Worm (Caenorhabditis elegans): ENCODE measurements around the gene srw-21.

ce11 chrV:15466719-15467118, 21.1 kb upstream of the srw-21 start:
- TF ChIP-seq unc-62 (GFP tag; optimal IDR thresholded peaks at IDR 0.05), result no peak
- TF ChIP-seq ztf-4 (tag; optimal IDR thresholded peaks at IDR 0.05), result no peak
- no peak for TF ChIP-seq elt-1 (tag; optimal IDR thresholded peaks at IDR 0.05)

Data from whole organism, L3 larva.